Fruit fly (Drosophila melanogaster) whole organism, embryonic: ENCODE results near the gene Patr-1.
A peak's percentile ranks its signal among the peaks of the same experiment; 100 is the strongest.

ENCODE experiments used
- Abd-B ChIP-seq: fragments of 200-800 bp; sonication (Bioruptor generic); optimal IDR thresholded peaks from 2 replicates; lab custom pipeline; 2018; ENCODE audit warnings: missing biosample characterization, mild to moderate bottlenecking, missing genetic modification characterization, moderate library complexity
- CG10654 ChIP-seq: fragments of 200-800 bp; sonication (Bioruptor generic); optimal IDR thresholded peaks from 2 replicates; lab custom pipeline; 2016; ENCODE audit warnings: missing biosample characterization, missing genetic modification characterization
- CG10979 ChIP-seq: fragments of 200-800 bp; sonication (Bioruptor generic); optimal IDR thresholded peaks from 2 replicates; lab custom pipeline; 2018; ENCODE audit warnings: missing biosample characterization, mild to moderate bottlenecking, missing genetic modification characterization, moderate library complexity
- CG11247 ChIP-seq: fragments of 200-800 bp; sonication (Bioruptor generic); IDR thresholded peaks from 2 replicates; pipeline ENCODE4 v1.3.6; 2022; ENCODE audit warnings: missing biosample characterization, missing genetic modification characterization
- CG11456 ChIP-seq: fragments of 200-800 bp; sonication (Bioruptor generic); IDR thresholded peaks from 3 replicates; pipeline ENCODE4 v1.3.6; 2022; ENCODE audit warnings: missing biosample characterization, missing genetic modification characterization
- CG11695 ChIP-seq: fragments of 200-800 bp; sonication (Bioruptor generic); IDR thresholded peaks from 3 replicates; pipeline ENCODE4 v1.3.6; 2022; ENCODE audit warnings: missing biosample characterization, missing genetic modification characterization
- CG12236 ChIP-seq: fragments of 200-800 bp; sonication (Bioruptor generic); optimal IDR thresholded peaks from 2 replicates; lab custom pipeline; 2016; ENCODE audit warnings: missing biosample characterization, missing genetic modification characterization
- CG12299 ChIP-seq: fragments of 200-800 bp; sonication (Bioruptor generic); optimal IDR thresholded peaks from 2 replicates; lab custom pipeline; 2018; ENCODE audit warnings: missing biosample characterization, mild to moderate bottlenecking, missing genetic modification characterization
- CG1233 ChIP-seq: fragments of 200-800 bp; sonication (Bioruptor generic); optimal IDR thresholded peaks from 4 replicates; lab custom pipeline; 2018; ENCODE audit warnings: missing biosample characterization, mild to moderate bottlenecking, missing genetic modification characterization
- CG12744 ChIP-seq: fragments of 200-800 bp; sonication (Bioruptor generic); optimal IDR thresholded peaks from 2 replicates; lab custom pipeline; 2016; ENCODE audit warnings: missing biosample characterization, missing genetic modification characterization
- CG13624 ChIP-seq: fragments of 200-800 bp; sonication (Bioruptor generic); optimal IDR thresholded peaks from 2 replicates; lab custom pipeline; 2016; ENCODE audit warnings: missing biosample characterization, missing genetic modification characterization
- CG15479 ChIP-seq: fragments of 200-800 bp; sonication (Bioruptor generic); optimal IDR thresholded peaks from 3 replicates; lab custom pipeline; 2019; ENCODE audit warnings: missing biosample characterization, mild to moderate bottlenecking, missing genetic modification characterization, moderate library complexity
- CG1602 ChIP-seq: fragments of 200-800 bp; sonication (Bioruptor generic); optimal IDR thresholded peaks from 3 replicates; lab custom pipeline; 2016; ENCODE audit warnings: missing biosample characterization, missing genetic modification characterization
- CG17802 ChIP-seq: fragments of 200-800 bp; sonication (Bioruptor generic); optimal IDR thresholded peaks from 2 replicates; lab custom pipeline; 2018; ENCODE audit warnings: missing biosample characterization, mild to moderate bottlenecking, missing genetic modification characterization, moderate library complexity
- CG2129 ChIP-seq: fragments of 200-800 bp; sonication (Bioruptor generic); IDR thresholded peaks from 2 replicates; pipeline ENCODE4 v1.3.6; 2022; ENCODE audit warnings: missing biosample characterization, missing genetic modification characterization; ENCODE audit not compliant: partially characterized antibody
- CG2889 ChIP-seq: fragments of 200-800 bp; sonication (Bioruptor generic); IDR thresholded peaks from 3 replicates; pipeline ENCODE4 v1.3.6; 2022; ENCODE audit warnings: missing biosample characterization, missing genetic modification characterization
- CG31388 ChIP-seq: fragments of 200-800 bp; sonication (Bioruptor generic); optimal IDR thresholded peaks from 2 replicates; lab custom pipeline; 2016; ENCODE audit warnings: missing biosample characterization, missing genetic modification characterization
- CG3163 ChIP-seq: fragments of 200-800 bp; sonication (Bioruptor generic); optimal IDR thresholded peaks from 3 replicates; lab custom pipeline; 2016; ENCODE audit warnings: missing biosample characterization, missing genetic modification characterization
- CG34422 ChIP-seq: fragments of 200-800 bp; sonication (Bioruptor generic); IDR thresholded peaks from 3 replicates; pipeline ENCODE4 v1.3.6; 2022; ENCODE audit warnings: missing biosample characterization, missing genetic modification characterization
- CG4820 ChIP-seq: fragments of 200-800 bp; sonication (Bioruptor generic); optimal IDR thresholded peaks from 3 replicates; lab custom pipeline; 2016; ENCODE audit warnings: missing biosample characterization, missing genetic modification characterization
- CG6654 ChIP-seq: fragments of 200-800 bp; sonication (Bioruptor generic); optimal IDR thresholded peaks from 2 replicates; lab custom pipeline; 2017; ENCODE audit warnings: missing biosample characterization, mild to moderate bottlenecking, missing genetic modification characterization
- CG6791 ChIP-seq: fragments of 200-800 bp; sonication (Bioruptor generic); IDR thresholded peaks from 3 replicates; pipeline ENCODE4 v1.3.6; 2022; ENCODE audit warnings: missing biosample characterization, missing genetic modification characterization; ENCODE audit not compliant: partially characterized antibody
- CG7839 ChIP-seq: fragments of 200-800 bp; sonication (Bioruptor generic); optimal IDR thresholded peaks from 3 replicates; lab custom pipeline; 2018; ENCODE audit warnings: missing biosample characterization, mild to moderate bottlenecking, missing genetic modification characterization, moderate library complexity
- Ets65A ChIP-seq: fragments of 200-800 bp; sonication (Bioruptor generic); peaks from one replicate; lab custom pipeline; 2016; ENCODE audit warnings: missing biosample characterization, missing genetic modification characterization
- Lim3 ChIP-seq: fragments of 200-800 bp; sonication (Bioruptor generic); IDR thresholded peaks from 2 replicates; pipeline ENCODE4 v1.3.6; 2022; ENCODE audit warnings: missing biosample characterization, missing genetic modification characterization
- Med ChIP-seq: fragments of 200-800 bp; sonication (Bioruptor generic); peaks from one replicate; lab custom pipeline; 2016; ENCODE audit warnings: missing biosample characterization, missing genetic modification characterization, mild to moderate bottlenecking, inconsistent platforms, moderate library complexity
- Pdp1 ChIP-seq, 2 experiments: fragments of 200-800 bp; sonication (Bioruptor generic); optimal IDR thresholded peaks; 3 replicates each; lab custom pipeline; 2016; ENCODE audit warnings: missing biosample characterization in 2 of 2, missing genetic modification characterization in 2 of 2, mild to moderate bottlenecking in 1 of 2, moderate library complexity in 1 of 2
- Sox102F ChIP-seq: fragments of 200-800 bp; sonication (Bioruptor generic); optimal IDR thresholded peaks from 2 replicates; lab custom pipeline; 2018; ENCODE audit warnings: missing biosample characterization, mild to moderate bottlenecking, missing genetic modification characterization, moderate library complexity
- amos ChIP-seq: fragments of 200-800 bp; sonication (Bioruptor generic); IDR thresholded peaks from 2 replicates; pipeline ENCODE4 v1.3.6; 2022; ENCODE audit warnings: missing biosample characterization, missing genetic modification characterization; ENCODE audit not compliant: partially characterized antibody
- cato ChIP-seq: fragments of 200-800 bp; sonication (Bioruptor generic); optimal IDR thresholded peaks from 2 replicates; lab custom pipeline; 2016; ENCODE audit warnings: missing biosample characterization, missing genetic modification characterization, borderline replicate concordance
- caup ChIP-seq: fragments of 200-800 bp; sonication (Bioruptor generic); optimal IDR thresholded peaks from 3 replicates; lab custom pipeline; 2017; ENCODE audit warnings: missing biosample characterization, mild to moderate bottlenecking, missing genetic modification characterization, moderate library complexity; ENCODE audit not compliant: severe bottlenecking
- crp ChIP-seq, 2 experiments: fragments of 200-800 bp; sonication (Bioruptor generic); optimal IDR thresholded peaks; 2 replicates in 1 of 2; 3 replicates in 1 of 2; lab custom pipeline; 2017; ENCODE audit warnings: missing biosample characterization in 2 of 2, missing genetic modification characterization in 2 of 2, mild to moderate bottlenecking in 1 of 2, moderate library complexity in 1 of 2
- cwo ChIP-seq: fragments of 200-800 bp; sonication (Bioruptor generic); optimal IDR thresholded peaks from 3 replicates; lab custom pipeline; 2017; ENCODE audit warnings: missing biosample characterization, missing genetic modification characterization, mild to moderate bottlenecking, moderate library complexity, missing genetic modification reagents
- dimm ChIP-seq: fragments of 200-800 bp; sonication (Bioruptor generic); IDR thresholded peaks from 2 replicates; pipeline ENCODE4 v1.3.6; 2022; ENCODE audit warnings: missing biosample characterization, missing genetic modification characterization
- dmrt99B ChIP-seq: fragments of 200-800 bp; sonication (Bioruptor generic); optimal IDR thresholded peaks from 2 replicates; lab custom pipeline; 2018; ENCODE audit warnings: missing biosample characterization, mild to moderate bottlenecking, missing genetic modification characterization, moderate library complexity
- eyg ChIP-seq: fragments of 200-800 bp; sonication (Bioruptor generic); optimal IDR thresholded peaks from 3 replicates; lab custom pipeline; 2016; ENCODE audit warnings: missing biosample characterization, missing genetic modification characterization
- grau ChIP-seq: fragments of 200-800 bp; optimal IDR thresholded peaks from 3 replicates; lab custom pipeline; 2019; ENCODE audit warnings: missing biosample characterization, mild to moderate bottlenecking, missing genetic modification characterization, moderate library complexity
- klu ChIP-seq: fragments of 200-800 bp; sonication (Bioruptor generic); IDR thresholded peaks from 2 replicates; pipeline ENCODE4 v1.3.6; 2022; ENCODE audit warnings: missing biosample characterization, missing genetic modification characterization
- lab ChIP-seq: fragments of 200-800 bp; sonication (Bioruptor generic); optimal IDR thresholded peaks from 3 replicates; lab custom pipeline; 2017; ENCODE audit warnings: missing biosample characterization, missing genetic modification characterization, mild to moderate bottlenecking, moderate library complexity, missing genetic modification reagents
- lbe ChIP-seq: fragments of 200-800 bp; sonication (Bioruptor generic); optimal IDR thresholded peaks from 2 replicates; lab custom pipeline; 2016; ENCODE audit warnings: missing biosample characterization, mild to moderate bottlenecking, missing genetic modification characterization
- nom ChIP-seq: fragments of 200-800 bp; sonication (Bioruptor generic); optimal IDR thresholded peaks from 2 replicates; lab custom pipeline; 2017; ENCODE audit warnings: missing biosample characterization, missing genetic modification characterization, mild to moderate bottlenecking, moderate library complexity, missing genetic modification reagents
- oc ChIP-seq: fragments of 200-800 bp; sonication (Bioruptor generic); optimal IDR thresholded peaks from 2 replicates; lab custom pipeline; 2018; ENCODE audit warnings: missing biosample characterization, mild to moderate bottlenecking, missing genetic modification characterization, moderate library complexity
- phol ChIP-seq: fragments of 200-800 bp; sonication (Bioruptor generic); optimal IDR thresholded peaks from 3 replicates; lab custom pipeline; 2018; ENCODE audit warnings: missing biosample characterization, mild to moderate bottlenecking, missing genetic modification characterization, moderate library complexity
- ro ChIP-seq: fragments of 200-800 bp; sonication (Bioruptor generic); IDR thresholded peaks from 2 replicates; pipeline ENCODE4 v1.3.6; 2022; ENCODE audit warnings: missing biosample characterization, missing genetic modification characterization
- so ChIP-seq: fragments of 200-800 bp; sonication (Bioruptor generic); IDR thresholded peaks from 3 replicates; pipeline ENCODE4 v1.3.6; 2022; ENCODE audit warnings: missing biosample characterization, missing genetic modification characterization
- tll ChIP-seq, 2 experiments: fragments of 200-800 bp in 1 of 2; fragments of >200 bp in 1 of 2; sonication (Bioruptor generic) in 1 of 2; optimal IDR thresholded peaks; 2 replicates each; lab custom pipeline; 2017 to 2019; ENCODE audit warnings: missing biosample characterization in 2 of 2, missing genetic modification characterization in 2 of 2, mild to moderate bottlenecking in 1 of 2, moderate library complexity in 1 of 2
- unc-4 ChIP-seq: fragments of 200-800 bp; sonication (Bioruptor generic); IDR thresholded peaks from 2 replicates; pipeline ENCODE4 v1.3.6; 2022; ENCODE audit warnings: missing biosample characterization, missing genetic modification characterization; ENCODE audit not compliant: partially characterized antibody

Gene Patr-1

DNA sequence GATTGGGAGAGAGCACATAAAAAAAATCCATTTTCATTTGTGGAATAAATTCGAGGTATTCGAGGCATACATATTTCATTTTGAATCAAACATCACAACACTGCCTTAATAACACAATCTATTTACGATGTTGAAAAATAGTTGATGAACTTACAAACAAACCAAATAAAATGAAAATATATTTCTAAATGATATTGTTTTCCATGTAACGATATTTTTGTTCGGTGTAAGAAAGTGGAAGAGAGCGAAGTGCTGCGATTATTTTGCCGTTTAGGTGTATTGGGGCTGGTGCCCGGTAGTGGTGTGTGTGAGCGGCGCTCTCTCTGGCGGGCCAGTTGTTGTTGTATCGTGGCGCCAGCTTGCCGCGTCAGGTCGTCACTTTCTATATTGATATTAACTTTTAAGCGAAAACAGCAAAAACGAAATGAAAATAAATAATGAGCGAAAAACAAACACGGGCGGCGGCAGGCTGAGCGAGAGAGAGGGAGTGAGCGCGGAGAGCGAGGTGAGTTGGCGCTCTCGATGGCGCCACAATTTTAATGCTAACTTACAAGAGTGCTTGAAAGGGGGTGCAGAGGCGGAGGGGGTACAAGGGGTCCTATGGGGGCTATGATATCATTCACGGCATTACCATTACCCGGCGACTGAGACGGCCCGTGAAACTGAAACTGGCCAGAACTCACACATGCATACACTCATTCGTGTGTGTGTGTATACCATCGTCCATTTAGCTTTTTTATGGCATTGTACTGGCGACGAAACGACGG, 21.8 kb downstream of the Patr-1 start (continued):
- TF ChIP-seq CG4820: peak; percentile 88
- TF ChIP-seq CG10654 (GFP tag; lab: Kevin White, UChicago): peak; percentile 89
- TF ChIP-seq so (GFP tag; lab: Robert Waterston, UW): peak; percentile 90
- peak; percentile 83 to 92 for TF ChIP-seq Pdp1 (GFP tag; optimal IDR thresholded peaks at IDR 0.05; lab: Kevin White, UChicago)
- peak; percentile 89 for TF ChIP-seq CG12744 (GFP tag; lab: Kevin White, UChicago)
- TF ChIP-seq cato: peak; percentile 67
- peak; percentile 95 for TF ChIP-seq CG10979 (tag; lab: Kevin White, UChicago)
- TF ChIP-seq klu (GFP tag; lab: Robert Waterston, UW): peak; percentile 79
- peak; percentile 93 for TF ChIP-seq cwo (GFP tag; lab: Kevin White, UChicago)
- no peak for TF ChIP-seq CG2129
- peak; percentile 79 for TF ChIP-seq caup
- peak; percentile 78 for TF ChIP-seq CG11456 (GFP tag; lab: Robert Waterston, UW)
- TF ChIP-seq CG12236 (GFP tag; lab: Kevin White, UChicago): peak; percentile 84
- peak; percentile 81 for TF ChIP-seq CG17802
- TF ChIP-seq Sox102F (GFP tag; lab: Kevin White, UChicago): peak; percentile 97
- TF ChIP-seq dmrt99B (tag; lab: Kevin White, UChicago): peak; percentile 97
- TF ChIP-seq phol: peak; percentile 95
- peak; percentile 89 for TF ChIP-seq CG12299 (tag; lab: Kevin White, UChicago)
- TF ChIP-seq CG11247 (GFP tag; lab: Robert Waterston, UW): peak; percentile 64
- TF ChIP-seq CG2889 (GFP tag; lab: Robert Waterston, UW): peak; percentile 81
- peak; percentile 92 for TF ChIP-seq CG11695 (GFP tag; lab: Robert Waterston, UW)
- peak; percentile 75 for TF ChIP-seq CG31388 (GFP tag; lab: Kevin White, UChicago)
- peak; percentile 96 for TF ChIP-seq Ets65A (GFP tag; lab: Kevin White, UChicago)
- TF ChIP-seq unc-4 (GFP tag; lab: Robert Waterston, UW): no peak
- peak; percentile 96 for TF ChIP-seq oc (tag; lab: Kevin White, UChicago)
- TF ChIP-seq crp (GFP tag; optimal IDR thresholded peaks at IDR 0.05; lab: Kevin White, UChicago): peak in 1 of 2 experiments; percentile 54
- peak; percentile 96 for TF ChIP-seq lbe
- peak; percentile 95 for TF ChIP-seq CG7839 (tag; lab: Kevin White, UChicago)
- peak; percentile 95 for TF ChIP-seq lab (GFP tag; lab: Kevin White, UChicago)
- peak; percentile 70 for TF ChIP-seq eyg
- TF ChIP-seq CG13624 (GFP tag; lab: Kevin White, UChicago): peak; percentile 90
- TF ChIP-seq amos (GFP tag; lab: Robert Waterston, UW): no peak; the same call in 1 of the 2 replicates
- peak; percentile 83 for TF ChIP-seq Abd-B
- TF ChIP-seq CG6654 (GFP tag; lab: Kevin White, UChicago): peak; percentile 78
- TF ChIP-seq grau (tag; lab: Kevin White, UChicago): peak; percentile 95
- TF ChIP-seq CG15479 (GFP tag; lab: Kevin White, UChicago): no peak
- no peak for TF ChIP-seq CG6791 (GFP tag; lab: Robert Waterston, UW)
- TF ChIP-seq tll (GFP tag; optimal IDR thresholded peaks at IDR 0.05; lab: Kevin White, UChicago): no peak
- peak; percentile 89 for TF ChIP-seq CG34422 (GFP tag; lab: Robert Waterston, UW)
- TF ChIP-seq nom (GFP tag; lab: Kevin White, UChicago): peak; percentile 93
- TF ChIP-seq CG1233: peak; percentile 83
- peak; percentile 41; the same call in 1 of the 2 replicates for TF ChIP-seq dimm (GFP tag; lab: Robert Waterston, UW)
- peak; percentile 98 for TF ChIP-seq Med (GFP tag; lab: Kevin White, UChicago)
- peak; percentile 35; the same call in 1 of the 2 replicates for TF ChIP-seq Lim3 (GFP tag; lab: Robert Waterston, UW)
- peak; percentile 82 for TF ChIP-seq CG3163 (GFP tag; lab: Kevin White, UChicago)
- peak; percentile 89 for TF ChIP-seq CG1602 (GFP tag; lab: Kevin White, UChicago)
- 0 out of 2 replicates have a peak, but pooled peaks have one; percentile 12 for TF ChIP-seq ro
